Fruit fly (Drosophila melanogaster) whole organism: ENCODE data around the gene CG13359.

Experiments used
- CG8478 ChIP-seq: fragments of >200 bp; optimal IDR thresholded peaks from 2 replicates; lab custom pipeline; 2018; ENCODE audit warnings: inconsistent platforms
- Dll ChIP-seq: fragments of >200 bp; optimal IDR thresholded peaks from 2 replicates; lab custom pipeline; 2017
- psq ChIP-seq: fragments of >200 bp; optimal IDR thresholded peaks from 2 replicates; lab custom pipeline; 2017

DNA sequence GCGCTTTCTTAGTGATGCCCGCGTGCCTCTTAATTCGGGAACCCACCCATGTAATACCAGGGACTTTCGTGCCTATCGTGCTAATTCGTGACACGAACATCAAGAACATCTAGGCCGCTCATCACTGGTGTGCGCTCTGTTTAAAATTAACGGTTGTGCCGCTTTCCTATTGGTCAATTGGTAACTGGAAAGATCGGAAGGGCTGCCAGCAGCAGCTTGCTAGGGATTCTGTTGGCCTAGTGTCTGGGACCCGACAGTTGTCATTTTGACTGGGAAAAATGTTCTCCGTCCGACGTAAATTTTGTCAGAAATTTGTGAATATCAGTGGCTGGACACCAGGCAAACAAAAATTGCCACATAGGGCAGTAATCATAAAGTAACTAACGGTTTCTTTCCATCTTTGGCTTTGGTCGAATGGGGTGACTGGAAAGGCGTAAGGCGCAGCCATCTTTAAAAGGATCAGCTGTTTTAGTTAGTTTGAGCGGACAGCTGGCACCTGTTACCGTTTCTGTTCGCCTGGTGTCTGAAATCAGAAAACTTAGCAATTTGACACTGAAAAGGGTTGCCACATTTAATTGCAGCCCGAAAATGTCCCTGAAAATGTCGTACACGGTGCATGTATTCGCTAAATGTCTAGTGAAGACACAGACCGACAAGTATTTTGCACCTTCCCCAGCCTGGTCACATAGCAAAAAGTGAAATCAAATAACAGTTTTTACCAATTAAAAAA, 44.2 kb downstream of the CG13359 start, which contains the start of gene CG5273:
- no peak for TF ChIP-seq psq
- TF ChIP-seq Dll: no peak
- no peak for TF ChIP-seq CG8478 (lab: Kevin White, UChicago)
